Fruit fly (Drosophila melanogaster) S2 (cell line): ENCODE measurements around the gene CG34112.

Experiments
- CG8478 ChIP-seq: fragments of >200 bp; optimal IDR thresholded peaks from 2 replicates; lab custom pipeline; 2018
- CTCF ChIP-seq, 2 experiments: fragments of >200 bp; optimal IDR thresholded peaks; 2 replicates each; lab custom pipeline; 2018

DNA sequence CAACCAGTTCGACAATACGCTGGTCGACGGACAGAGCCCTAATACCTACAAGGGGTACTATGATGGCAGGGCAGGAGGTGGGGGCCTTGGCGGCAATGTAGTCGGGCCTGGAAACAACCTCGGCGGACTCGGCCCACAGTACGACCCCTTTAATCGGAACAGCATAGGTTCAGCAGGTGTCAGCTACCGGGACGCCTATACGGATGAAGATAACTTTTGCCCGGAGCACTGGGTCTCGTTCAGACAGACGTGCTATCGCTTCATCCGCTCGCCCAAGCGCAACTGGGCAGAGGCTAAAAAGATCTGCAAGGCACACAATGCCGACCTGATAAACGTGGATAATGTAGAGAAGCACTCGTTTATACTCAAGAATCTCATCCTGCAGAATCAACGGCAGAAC is 11.9 kb downstream of the CG34112 start:
- no peak for TF ChIP-seq CTCF (optimal IDR thresholded peaks at IDR 0.05; lab: Kevin White, UChicago)
- TF ChIP-seq CG8478 = no peak
